Worm (Caenorhabditis elegans) whole organism, midembryonic: ENCODE measurements around the gene cul-1.
A peak's percentile ranks its signal among the peaks of the same experiment; 100 is the strongest.

Source experiments
- T22C8.4 ChIP-seq: fragments of 200-800 bp; sonication (Bioruptor generic); IDR thresholded peaks from 2 replicates; pipeline ENCODE4 v1.3.6; 2022; ENCODE audit warnings: missing genetic modification characterization, missing compliant biosample characterization
- cog-1 ChIP-seq: sonication (generic microtip); optimal IDR thresholded peaks from 2 replicates; lab custom pipeline; 2016; ENCODE audit warnings: missing genetic modification characterization, missing compliant biosample characterization
- flt-1 ChIP-seq: fragments of 200-800 bp; sonication (Bioruptor generic); IDR thresholded peaks from 2 replicates; pipeline ENCODE4 v1.3.6; 2022; ENCODE audit warnings: missing genetic modification characterization, missing compliant biosample characterization
- klf-2 ChIP-seq: fragments of 200-800 bp; sonication (Bioruptor generic); conservative IDR thresholded peaks from 2 replicates; pipeline ENCODE4 v1.3.6; 2022; ENCODE audit warnings: missing genetic modification reagents, missing genetic modification characterization, missing compliant biosample characterization
- med-1 ChIP-seq: sonication (generic microtip); optimal IDR thresholded peaks from 2 replicates; lab custom pipeline; 2017; ENCODE audit warnings: missing genetic modification characterization, mild to moderate bottlenecking, missing compliant biosample characterization, antibody characterized with exemption, missing genetic modification reagents; ENCODE audit not compliant: insufficient read depth
- ref-1 ChIP-seq: fragments of 200-800 bp; sonication (Bioruptor generic); conservative IDR thresholded peaks from 2 replicates; pipeline ENCODE4 v1.3.6; 2022; ENCODE audit warnings: missing genetic modification reagents, missing genetic modification characterization, missing compliant biosample characterization
- tab-1 ChIP-seq: fragments of 200-800 bp; sonication (Bioruptor generic); IDR thresholded peaks from 2 replicates; pipeline ENCODE4 v1.3.6; 2022; ENCODE audit warnings: missing genetic modification characterization, missing compliant biosample characterization
- ztf-23 ChIP-seq: fragments of 200-800 bp; sonication (Bioruptor generic); IDR thresholded peaks from 2 replicates; pipeline ENCODE4 v1.3.6; 2022; ENCODE audit warnings: missing genetic modification reagents, missing genetic modification characterization, missing compliant biosample characterization
- ztf-29 ChIP-seq: fragments of 200-800 bp; sonication (Bioruptor generic); IDR thresholded peaks from 2 replicates; pipeline ENCODE4 v1.3.6; 2022; ENCODE audit warnings: missing genetic modification reagents, missing genetic modification characterization, missing compliant biosample characterization

cul-1 gene

DNA sequence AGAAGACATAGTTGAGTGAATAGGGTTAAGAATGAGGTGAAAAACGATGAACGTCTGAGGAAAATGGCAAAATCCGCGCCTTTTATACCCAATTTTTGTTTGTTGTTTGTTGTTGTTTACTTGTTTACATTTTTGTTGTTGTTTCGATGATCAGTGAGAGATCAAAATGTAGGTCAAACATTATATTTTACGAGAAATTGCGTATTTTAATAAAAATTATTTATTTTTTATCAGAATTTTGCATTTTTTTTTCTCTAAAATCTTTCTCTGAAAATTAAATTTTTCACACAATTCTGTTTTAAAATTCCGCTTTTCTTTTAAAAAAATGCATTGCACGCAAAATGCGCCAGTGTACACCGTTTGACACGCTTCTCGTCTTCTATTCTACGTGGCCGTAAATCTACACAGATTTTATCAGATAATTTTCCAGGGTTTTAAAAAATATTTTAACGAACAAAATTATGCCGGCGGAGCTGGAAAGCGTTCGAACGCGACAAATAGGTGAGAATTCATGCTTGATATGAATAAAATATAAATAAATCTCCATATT lies 35.7 kb downstream of the cul-1 start, which contains the start of the genes sip-1 and sly-1:
Gene sip-1 (minus strand): TSS at position 103 of the 550 bp plus-strand sequence.
Gene sly-1 (plus strand): TSS at position 360 of the 550 bp plus-strand sequence.
- no peak for TF ChIP-seq tab-1
- no peak for TF ChIP-seq T22C8.4
- no peak for TF ChIP-seq ztf-29
- no peak for TF ChIP-seq ztf-23 (GFP tag; lab: Robert Waterston, UW)
- TF ChIP-seq med-1 (GFP tag; lab: Kevin White, UChicago) = no peak
- no peak for TF ChIP-seq klf-2 (GFP tag; lab: Robert Waterston, UW)
- TF ChIP-seq cog-1 (tag; lab: Kevin White, UChicago) = no peak
- no peak for TF ChIP-seq ref-1 (GFP tag; lab: Robert Waterston, UW)
- no peak for TF ChIP-seq flt-1 (GFP tag; lab: Robert Waterston, UW)

DNA sequence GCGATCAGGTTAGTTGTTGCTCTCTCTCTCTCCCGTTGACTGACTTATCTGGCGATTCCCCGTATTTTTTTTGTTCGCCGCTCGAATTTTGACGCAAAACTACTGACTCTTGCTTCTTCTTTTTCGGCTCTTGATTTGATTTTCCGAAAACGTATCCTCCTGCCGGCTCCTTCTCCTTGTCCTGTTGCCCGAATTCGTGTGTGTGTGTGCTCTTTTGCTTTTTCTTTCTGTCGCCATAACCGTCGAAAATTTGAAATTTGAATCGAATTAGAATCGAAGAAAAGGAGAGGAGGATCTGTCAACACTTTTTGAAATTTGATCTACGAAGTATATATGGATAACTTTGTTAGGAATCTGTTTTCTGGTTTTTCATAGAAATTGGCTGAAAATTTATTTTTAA lies 41.5 kb downstream of the cul-1 start:
- TF ChIP-seq ref-1 (GFP tag; lab: Robert Waterston, UW) (no peak), ztf-23 (GFP tag; lab: Robert Waterston, UW) (no peak), flt-1 (GFP tag; lab: Robert Waterston, UW) (no peak), T22C8.4 (no peak), ztf-29 (no peak), med-1 (GFP tag; lab: Kevin White, UChicago) (no peak)

DNA sequence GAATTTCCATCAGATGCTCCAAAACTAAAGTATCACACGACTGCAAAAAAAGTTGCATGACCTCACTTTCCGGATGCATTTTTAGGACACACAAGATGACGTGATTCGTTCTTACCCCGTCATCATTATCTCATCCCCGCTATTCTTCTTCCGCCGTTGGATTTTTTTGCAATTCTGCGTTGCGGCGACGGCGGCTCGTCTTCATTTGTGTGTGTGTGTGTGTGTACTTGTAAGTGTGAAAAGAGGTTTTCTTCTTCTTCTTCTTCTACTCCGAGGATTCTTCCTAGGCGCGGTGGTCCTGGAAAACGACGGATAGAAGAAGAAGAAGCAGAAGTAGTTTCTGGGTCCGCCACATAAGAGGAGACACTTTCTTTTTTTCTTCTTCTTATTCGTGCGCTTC lies 44.7 kb downstream of the cul-1 start:
- TF ChIP-seq med-1 (GFP tag; lab: Kevin White, UChicago) = no peak

DNA sequence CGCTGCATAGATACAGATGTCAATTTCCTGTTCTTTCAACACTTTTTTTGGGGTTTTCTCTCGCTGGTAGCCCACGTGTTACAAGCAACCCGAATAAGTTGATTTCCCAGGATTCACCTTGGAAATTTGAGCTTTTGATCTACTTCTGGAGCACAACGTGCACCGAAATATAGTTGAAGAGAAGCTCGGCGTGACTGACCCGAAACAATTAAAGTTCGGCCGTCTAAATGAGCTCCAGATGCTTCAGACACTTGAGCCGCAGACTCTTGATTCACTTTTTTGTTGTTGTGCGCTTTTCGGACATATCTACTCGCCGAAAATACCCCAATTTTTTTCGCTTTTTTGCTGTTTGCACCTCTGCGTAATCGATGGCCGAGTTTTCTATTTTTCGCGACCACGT lies 47.8 kb downstream of the cul-1 start:
- TF ChIP-seq T22C8.4 (no peak), cog-1 (tag; lab: Kevin White, UChicago) (no peak), med-1 (GFP tag; lab: Kevin White, UChicago) (no peak), ref-1 (GFP tag; lab: Robert Waterston, UW) (no peak), flt-1 (GFP tag; lab: Robert Waterston, UW) (no peak), tab-1 (no peak), ztf-23 (GFP tag; lab: Robert Waterston, UW) (no peak), klf-2 (GFP tag; lab: Robert Waterston, UW) (no peak), ztf-29 (no peak)

DNA sequence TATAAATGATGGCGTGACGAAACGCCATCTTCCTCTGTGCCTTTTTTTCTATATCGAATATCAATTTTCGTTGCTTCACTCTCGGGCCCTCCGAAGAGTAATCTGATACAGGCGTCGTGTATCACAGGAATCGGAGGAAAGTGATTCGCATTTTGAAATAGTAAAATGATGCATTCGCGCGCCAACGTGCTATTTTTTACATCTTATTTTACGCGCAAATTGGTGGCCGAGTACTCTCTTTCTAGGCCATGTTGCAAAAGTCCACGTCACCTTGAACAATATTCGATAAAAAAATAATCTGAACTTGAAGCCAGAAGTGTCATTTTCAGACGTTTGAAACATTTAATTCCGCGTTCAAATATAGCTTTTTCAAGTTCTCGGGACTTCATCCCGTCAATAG lies 48.6 kb downstream of the cul-1 start:
- TF ChIP-seq ztf-29 (no peak), T22C8.4 (no peak), klf-2 (GFP tag; lab: Robert Waterston, UW) (no peak), ztf-23 (GFP tag; lab: Robert Waterston, UW) (no peak)

DNA sequence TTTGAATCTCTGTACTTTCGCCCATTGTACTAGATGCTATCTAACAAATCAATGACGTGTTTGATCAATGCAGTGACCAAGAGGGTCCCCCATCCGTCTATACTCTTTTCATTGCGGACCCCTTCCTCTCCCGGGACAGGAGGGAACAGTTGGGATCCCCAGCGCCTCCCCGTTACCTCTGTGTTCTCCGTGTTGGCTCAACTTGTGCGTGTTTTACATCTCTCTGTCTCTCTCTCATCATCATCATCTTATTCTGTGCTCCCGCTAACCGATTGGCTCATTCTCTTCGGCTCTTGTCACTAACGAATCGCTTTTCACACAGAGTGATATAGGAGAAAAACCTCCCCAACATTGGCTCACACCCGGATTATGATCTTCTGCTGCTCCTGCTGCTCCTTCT lies 49.5 kb downstream of the cul-1 start, which contains the start of gene unc-49:
Gene unc-49 (plus strand): TSS at position 240 of the 400 bp plus-strand sequence.
- no peak for TF ChIP-seq cog-1 (tag; lab: Kevin White, UChicago)
- no peak for TF ChIP-seq ztf-23 (GFP tag; lab: Robert Waterston, UW)
- TF ChIP-seq T22C8.4 = no peak
- no peak for TF ChIP-seq tab-1
- no peak for TF ChIP-seq flt-1 (GFP tag; lab: Robert Waterston, UW)

DNA sequence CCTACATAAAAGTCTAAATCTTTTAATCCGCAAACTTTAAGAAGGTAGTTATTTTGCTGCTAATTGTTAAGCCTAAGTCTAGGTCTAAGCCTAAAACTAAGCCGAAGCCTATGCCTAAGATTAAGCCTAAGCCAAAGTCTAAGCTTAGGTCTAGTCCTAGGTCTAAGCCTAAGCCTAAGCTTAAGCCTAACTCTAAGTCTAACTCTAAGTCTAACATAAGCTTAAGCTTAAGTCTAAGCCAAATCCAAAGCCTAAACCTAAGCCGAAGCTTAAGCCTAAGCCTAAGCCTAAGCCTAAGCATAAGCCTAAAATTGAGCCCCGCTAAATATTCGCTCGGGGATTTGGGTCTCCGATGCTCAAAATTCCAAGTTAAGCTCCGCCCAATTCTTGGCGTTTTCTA lies 50.2 kb downstream of the cul-1 start:
- TF ChIP-seq T22C8.4 (no peak), med-1 (GFP tag; lab: Kevin White, UChicago) (no peak), ref-1 (GFP tag; lab: Robert Waterston, UW) (no peak), cog-1 (tag; lab: Kevin White, UChicago) (no peak), flt-1 (GFP tag; lab: Robert Waterston, UW) (no peak), ztf-29 (peak; percentile 14; the same call in 1 of the 2 replicates), ztf-23 (GFP tag; lab: Robert Waterston, UW) (no peak)

DNA sequence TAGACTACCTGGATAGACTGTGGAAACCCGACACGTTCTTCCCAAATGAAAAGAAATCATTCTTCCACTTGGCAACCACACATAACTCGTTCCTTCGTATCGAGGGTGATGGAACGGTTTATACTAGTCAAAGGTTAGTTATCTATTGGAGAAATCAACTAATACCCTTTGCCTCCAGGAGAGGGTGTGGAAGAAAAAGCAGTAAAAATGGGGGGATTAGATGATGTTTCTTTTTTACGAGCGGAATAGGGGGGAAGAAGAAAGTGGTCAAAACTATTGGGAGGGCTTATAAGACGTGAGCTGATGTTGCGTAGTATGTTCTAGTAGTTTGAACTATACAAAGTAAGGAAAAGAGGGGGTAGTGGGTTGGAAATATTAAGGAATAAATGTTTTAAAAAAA lies 52.0 kb downstream of the cul-1 start:
- TF ChIP-seq ztf-29 (no peak), tab-1 (no peak), med-1 (GFP tag; lab: Kevin White, UChicago) (no peak), T22C8.4 (no peak), flt-1 (GFP tag; lab: Robert Waterston, UW) (no peak), ztf-23 (GFP tag; lab: Robert Waterston, UW) (no peak), cog-1 (tag; lab: Kevin White, UChicago) (no peak), ref-1 (GFP tag; lab: Robert Waterston, UW) (no peak), klf-2 (GFP tag; lab: Robert Waterston, UW) (no peak)
